Fruit fly (Drosophila melanogaster) whole organism, embryonic: ENCODE data around the gene CG4658.

Experiments used
- ATbp ChIP-seq: fragments of 200-800 bp; sonication (Bioruptor generic); optimal IDR thresholded peaks from 2 replicates; lab custom pipeline; 2017; ENCODE audit warnings: missing biosample characterization, mild to moderate bottlenecking, missing genetic modification characterization, missing genetic modification reagents
- Asciz ChIP-seq: fragments of 200-800 bp; sonication (Bioruptor generic); optimal IDR thresholded peaks from 2 replicates; lab custom pipeline; 2017; ENCODE audit warnings: missing biosample characterization, mild to moderate bottlenecking, missing genetic modification characterization, missing genetic modification reagents
- Atf-2 ChIP-seq: fragments of 200-800 bp; sonication (Bioruptor generic); optimal IDR thresholded peaks from 2 replicates; lab custom pipeline; 2016; ENCODE audit warnings: missing biosample characterization, missing genetic modification characterization
- CG1024 ChIP-seq: fragments of 200-800 bp; sonication (Bioruptor generic); IDR thresholded peaks from 2 replicates; pipeline ENCODE4 v1.3.6; 2022; ENCODE audit warnings: missing biosample characterization, missing genetic modification characterization
- CG11085 ChIP-seq: fragments of 200-800 bp; sonication (Bioruptor generic); IDR thresholded peaks from 2 replicates; pipeline ENCODE4 v1.3.6; 2022; ENCODE audit warnings: missing biosample characterization, missing genetic modification characterization
- CG11723 ChIP-seq: fragments of 200-800 bp; sonication (Bioruptor generic); optimal IDR thresholded peaks from 2 replicates; lab custom pipeline; 2017; ENCODE audit warnings: missing biosample characterization, mild to moderate bottlenecking, missing genetic modification characterization
- CG13287 ChIP-seq: fragments of 200-800 bp; sonication (Bioruptor generic); IDR thresholded peaks from 2 replicates; pipeline ENCODE4 v1.3.6; 2022; ENCODE audit warnings: missing biosample characterization, missing genetic modification characterization; ENCODE audit not compliant: partially characterized antibody
- CG14050 ChIP-seq: fragments of 200-800 bp; sonication (Bioruptor generic); IDR thresholded peaks from 3 replicates; pipeline ENCODE4 v1.3.6; 2022; ENCODE audit warnings: missing biosample characterization, missing genetic modification characterization
- CG1529 ChIP-seq: fragments of 200-800 bp; sonication (Bioruptor generic); optimal IDR thresholded peaks from 3 replicates; lab custom pipeline; 2018; ENCODE audit warnings: missing biosample characterization, missing genetic modification characterization
- CG17361 ChIP-seq: fragments of 200-800 bp; sonication (Bioruptor generic); IDR thresholded peaks from 3 replicates; pipeline ENCODE4 v1.3.6; 2022; ENCODE audit warnings: missing biosample characterization, missing genetic modification characterization
- CG17568 ChIP-seq: fragments of 200-800 bp; sonication (Bioruptor generic); optimal IDR thresholded peaks from 2 replicates; lab custom pipeline; 2018; ENCODE audit warnings: missing biosample characterization, mild to moderate bottlenecking, missing genetic modification characterization, moderate library complexity
- CG18262 ChIP-seq: fragments of 200-800 bp; optimal IDR thresholded peaks from 3 replicates; lab custom pipeline; 2019; ENCODE audit warnings: missing biosample characterization, mild to moderate bottlenecking, missing genetic modification characterization, moderate library complexity
- CG2199 ChIP-seq: fragments of 200-800 bp; sonication (Bioruptor generic); IDR thresholded peaks from 3 replicates; pipeline ENCODE4 v1.3.6; 2022; ENCODE audit warnings: missing biosample characterization, missing genetic modification characterization
- CG32767 ChIP-seq: fragments of 200-800 bp; sonication (Bioruptor generic); IDR thresholded peaks from 2 replicates; pipeline ENCODE4 v1.3.6; 2022; ENCODE audit warnings: missing biosample characterization, missing genetic modification characterization
- CG3407 ChIP-seq: fragments of 200-800 bp; sonication (Bioruptor generic); optimal IDR thresholded peaks from 2 replicates; lab custom pipeline; 2018; ENCODE audit warnings: missing biosample characterization, mild to moderate bottlenecking, missing genetic modification characterization
- CG3726 ChIP-seq: fragments of 200-800 bp; sonication (Bioruptor generic); IDR thresholded peaks from 3 replicates; pipeline ENCODE4, ENCODE4 v1.3.6; 2022; ENCODE audit warnings: missing biosample characterization, missing genetic modification characterization
- CG3995 ChIP-seq: fragments of 200-800 bp; sonication (Bioruptor generic); optimal IDR thresholded peaks from 3 replicates; lab custom pipeline; 2016; ENCODE audit warnings: missing biosample characterization, missing genetic modification characterization
- CG4820 ChIP-seq: fragments of 200-800 bp; sonication (Bioruptor generic); optimal IDR thresholded peaks from 3 replicates; lab custom pipeline; 2016; ENCODE audit warnings: missing biosample characterization, missing genetic modification characterization
- CG4854 ChIP-seq: fragments of 200-800 bp; sonication (Bioruptor generic); optimal IDR thresholded peaks from 2 replicates; lab custom pipeline; 2016; ENCODE audit warnings: missing biosample characterization, missing genetic modification characterization, inconsistent platforms
- CG6254 ChIP-seq: fragments of 200-800 bp; sonication (Bioruptor generic); optimal IDR thresholded peaks from 3 replicates; lab custom pipeline; 2017; ENCODE audit warnings: mild to moderate bottlenecking, missing biosample characterization, missing genetic modification reagents, missing genetic modification characterization
- CG7357 ChIP-seq: fragments of 200-800 bp; sonication (Bioruptor generic); IDR thresholded peaks from 3 replicates; pipeline ENCODE4 v1.3.6; 2022; ENCODE audit warnings: missing biosample characterization, missing genetic modification characterization
- CG7786 ChIP-seq: fragments of 200-800 bp; sonication (Bioruptor generic); optimal IDR thresholded peaks from 2 replicates; lab custom pipeline; 2016; ENCODE audit warnings: missing biosample characterization, missing genetic modification characterization
- CG8089 ChIP-seq: fragments of 200-800 bp; sonication (Bioruptor generic); optimal IDR thresholded peaks from 3 replicates; lab custom pipeline; 2016; ENCODE audit warnings: missing biosample characterization, missing genetic modification characterization
- CG8924 ChIP-seq: fragments of 200-800 bp; optimal IDR thresholded peaks from 3 replicates; lab custom pipeline; 2019; ENCODE audit warnings: missing biosample characterization, mild to moderate bottlenecking, missing genetic modification characterization, moderate library complexity
- CG9215 ChIP-seq: fragments of 200-800 bp; sonication (Bioruptor generic); IDR thresholded peaks from 2 replicates; pipeline ENCODE4 v1.3.6; 2022; ENCODE audit warnings: missing biosample characterization, missing genetic modification characterization
- CHES-1-like ChIP-seq: fragments of 200-800 bp; sonication (Bioruptor generic); optimal IDR thresholded peaks from 2 replicates; lab custom pipeline; 2016; ENCODE audit warnings: missing biosample characterization, missing genetic modification characterization
- D19A ChIP-seq: fragments of 200-800 bp; optimal IDR thresholded peaks from 3 replicates; lab custom pipeline; 2019; ENCODE audit warnings: missing biosample characterization, mild to moderate bottlenecking, missing genetic modification characterization, moderate library complexity
- ERR ChIP-seq: fragments of 200-800 bp; sonication (Bioruptor generic); optimal IDR thresholded peaks from 2 replicates; lab custom pipeline; 2016; ENCODE audit warnings: missing biosample characterization, missing genetic modification characterization
- Ets65A ChIP-seq: fragments of 200-800 bp; sonication (Bioruptor generic); peaks from one replicate; lab custom pipeline; 2016; ENCODE audit warnings: missing biosample characterization, missing genetic modification characterization
- GATAe ChIP-seq: fragments of 200-800 bp; sonication (Bioruptor generic); conservative IDR thresholded peaks from 2 replicates; pipeline ENCODE4 v1.3.6; 2022; ENCODE audit warnings: missing biosample characterization, missing genetic modification characterization
- Hr3 ChIP-seq: fragments of 200-800 bp; sonication (Bioruptor generic); optimal IDR thresholded peaks from 3 replicates; lab custom pipeline; 2016; ENCODE audit warnings: missing biosample characterization, missing genetic modification characterization
- Max ChIP-seq: fragments of 200-800 bp; sonication (Bioruptor generic); optimal IDR thresholded peaks from 2 replicates; lab custom pipeline; 2016; ENCODE audit warnings: missing biosample characterization, mild to moderate bottlenecking, missing genetic modification characterization
- Myb ChIP-seq: fragments of 200-800 bp; sonication (Bioruptor generic); optimal IDR thresholded peaks from 2 replicates; lab custom pipeline; 2016; ENCODE audit warnings: missing biosample characterization, missing genetic modification characterization
- NC2α ChIP-seq: fragments of 200-800 bp; sonication (Bioruptor generic); optimal IDR thresholded peaks from 2 replicates; lab custom pipeline; 2016; ENCODE audit warnings: missing biosample characterization, missing genetic modification characterization
- Ptx1 ChIP-seq: fragments of 200-800 bp; sonication (Bioruptor generic); IDR thresholded peaks from 2 replicates; pipeline ENCODE4 v1.3.6; 2022; ENCODE audit warnings: missing biosample characterization, missing genetic modification characterization
- Side ChIP-seq: fragments of 200-800 bp; sonication (Bioruptor generic); optimal IDR thresholded peaks from 2 replicates; lab custom pipeline; 2016; ENCODE audit warnings: missing biosample characterization, missing genetic modification characterization
- Six4 ChIP-seq: fragments of 200-800 bp; sonication (Bioruptor generic); optimal IDR thresholded peaks from 2 replicates; lab custom pipeline; 2016; ENCODE audit warnings: missing biosample characterization, missing genetic modification characterization
- Taf1 ChIP-seq: fragments of 200-800 bp; sonication (Bioruptor generic); IDR thresholded peaks from 2 replicates; pipeline ENCODE4 v1.3.6; 2022; ENCODE audit warnings: missing biosample characterization, missing genetic modification characterization
- ab ChIP-seq: fragments of 200-800 bp; sonication (Bioruptor generic); optimal IDR thresholded peaks from 2 replicates; lab custom pipeline; 2016; ENCODE audit warnings: missing biosample characterization, missing genetic modification characterization
- amos ChIP-seq: fragments of 200-800 bp; sonication (Bioruptor generic); IDR thresholded peaks from 2 replicates; pipeline ENCODE4 v1.3.6; 2022; ENCODE audit warnings: missing biosample characterization, missing genetic modification characterization; ENCODE audit not compliant: partially characterized antibody
- bsh ChIP-seq, 2 experiments: fragments of 200-800 bp; sonication (Bioruptor generic); optimal IDR thresholded peaks; 2 replicates each; lab custom pipeline; 2017 to 2018; ENCODE audit warnings: mild to moderate bottlenecking in 2 of 2, missing biosample characterization in 2 of 2, missing genetic modification characterization in 2 of 2, moderate library complexity in 1 of 2
- ci ChIP-seq: fragments of 200-800 bp; sonication (Bioruptor generic); IDR thresholded peaks from 3 replicates; pipeline ENCODE4 v1.3.6; 2022; ENCODE audit warnings: missing biosample characterization, missing genetic modification characterization
- dati ChIP-seq: fragments of 200-800 bp; sonication (Bioruptor generic); IDR thresholded peaks from 2 replicates; pipeline ENCODE4 v1.3.6; 2022; ENCODE audit warnings: missing biosample characterization, missing genetic modification characterization
- grn ChIP-seq: fragments of 200-800 bp; sonication (Bioruptor generic); optimal IDR thresholded peaks from 3 replicates; lab custom pipeline; 2017; ENCODE audit warnings: missing biosample characterization, missing genetic modification characterization
- kay ChIP-seq: fragments of 200-800 bp; sonication (Bioruptor generic); optimal IDR thresholded peaks from 2 replicates; lab custom pipeline; 2016; ENCODE audit warnings: missing biosample characterization, missing genetic modification characterization
- lola ChIP-seq, 3 experiments: fragments of >200 bp in 2 of 3; fragments of 200-800 bp in 1 of 3; sonication (Bioruptor generic) in 1 of 3; optimal IDR thresholded peaks; 2 replicates each; lab custom pipeline; 2017 to 2019; ENCODE audit warnings: missing biosample characterization in 3 of 3, missing genetic modification characterization in 3 of 3, mild to moderate bottlenecking in 1 of 3, moderate library complexity in 1 of 3
- mam ChIP-seq: fragments of 200-800 bp; sonication (Bioruptor generic); optimal IDR thresholded peaks from 3 replicates; lab custom pipeline; 2016; ENCODE audit warnings: missing biosample characterization, missing genetic modification characterization
- sens ChIP-seq: fragments of 200-800 bp; sonication (Bioruptor generic); peaks from one replicate; lab custom pipeline; 2016; ENCODE audit warnings: missing biosample characterization, missing genetic modification characterization
- tup ChIP-seq: fragments of 200-800 bp; sonication (Bioruptor generic); optimal IDR thresholded peaks from 2 replicates; lab custom pipeline; 2016; ENCODE audit warnings: missing biosample characterization, mild to moderate bottlenecking, missing genetic modification characterization, moderate library complexity
- twi ChIP-seq: fragments of 200-800 bp; optimal IDR thresholded peaks from 2 replicates; lab custom pipeline; 2019; ENCODE audit warnings: missing biosample characterization, mild to moderate bottlenecking, missing genetic modification characterization, moderate library complexity
- yki ChIP-seq: fragments of >200 bp; optimal IDR thresholded peaks from 3 replicates; lab custom pipeline; 2018

The CG4658 gene

DNA sequence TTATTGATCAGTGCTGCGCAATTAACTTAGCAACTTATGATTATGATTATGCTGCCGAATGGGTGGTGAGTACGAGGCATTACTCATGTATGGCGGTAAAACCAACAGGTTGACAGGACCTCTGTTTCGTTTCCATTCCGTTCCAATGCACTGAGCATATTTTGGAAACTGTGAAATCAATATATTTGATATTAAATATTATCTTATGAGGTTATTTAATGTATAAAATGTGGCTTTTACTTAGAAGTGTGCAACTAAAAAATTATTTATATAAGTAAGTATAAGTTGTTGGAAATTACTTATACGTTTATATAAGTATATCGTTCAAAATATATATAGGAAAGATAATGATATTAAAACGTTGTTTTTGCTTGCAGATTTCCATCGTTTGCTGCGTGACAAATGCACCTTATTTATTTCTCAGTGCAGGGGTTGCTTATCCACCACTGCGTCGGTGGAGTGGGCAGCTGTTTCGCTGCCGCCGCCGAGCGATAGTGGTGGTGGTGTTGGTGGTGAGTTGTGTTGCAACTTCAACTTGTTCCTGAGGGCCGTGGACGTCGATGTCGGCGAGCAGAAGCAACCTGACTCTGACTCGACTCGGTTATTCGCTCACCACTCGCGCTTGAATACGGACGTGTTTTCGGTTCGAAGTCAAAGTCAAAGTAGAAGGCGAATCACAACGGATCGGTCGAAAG is 27.3 kb downstream of the CG4658 start, which contains the start of gene bib (continued):
- TF ChIP-seq CG1529 (peak; percentile 80), CG7357 (GFP tag; lab: Robert Waterston, UW) (peak; percentile 38; the same call in 1 of the 3 replicates), twi (tag; lab: Kevin White, UChicago) (peak; percentile 76), NC2α (GFP tag; lab: Kevin White, UChicago) (no peak), mam (GFP tag; lab: Kevin White, UChicago) (peak; percentile 4), D19A (tag; lab: Kevin White, UChicago) (peak; percentile 87), Hr3 (GFP tag; lab: Kevin White, UChicago) (peak; percentile 83), CG32767 (GFP tag; lab: Robert Waterston, UW) (peak; percentile 59), tup (peak; percentile 52), CG3726 (GFP tag; lab: Robert Waterston, UW) (no peak), Asciz (peak; percentile 75), ATbp (GFP tag; lab: Kevin White, UChicago) (peak; percentile 82), Atf-2 (GFP tag; lab: Kevin White, UChicago) (no peak), amos (peak; percentile 34; the same call in 1 of the 2 replicates), CG3407 (GFP tag; lab: Kevin White, UChicago) (peak; percentile 77), CG8089 (peak; percentile 16), CG9215 (GFP tag; lab: Robert Waterston, UW) (peak; percentile 57), Myb (GFP tag; lab: Kevin White, UChicago) (peak; percentile 15), bsh (GFP tag; optimal IDR thresholded peaks at IDR 0.05; lab: Kevin White, UChicago) (peak; percentile 70 to 89), CG3995 (GFP tag; lab: Kevin White, UChicago) (no peak), Ptx1 (GFP tag; lab: Robert Waterston, UW) (peak; percentile 67), CG6254 (peak; percentile 85), CG8924 (tag; lab: Kevin White, UChicago) (peak; percentile 94), Side (GFP tag; lab: Kevin White, UChicago) (peak; percentile 41), CG14050 (GFP tag; lab: Robert Waterston, UW) (peak; percentile 39; the same call in 1 of the 3 replicates), GATAe (no peak), dati (GFP tag; lab: Robert Waterston, UW) (no peak), CG7786 (GFP tag; lab: Kevin White, UChicago) (peak; percentile 4), CG4854 (GFP tag; lab: Kevin White, UChicago) (peak; percentile 54), lola (GFP tag; optimal IDR thresholded peaks at IDR 0.05; lab: Kevin White, UChicago) (peak in 1 of 3 experiments; percentile 92), Ets65A (GFP tag; lab: Kevin White, UChicago) (no peak), ci (GFP tag; lab: Robert Waterston, UW) (peak; percentile 78; the same call in 2 of the 3 replicates), ab (GFP tag; lab: Kevin White, UChicago) (no peak), CG17568 (GFP tag; lab: Kevin White, UChicago) (peak; percentile 66), ERR (no peak), grn (peak; percentile 46), Six4 (GFP tag; lab: Kevin White, UChicago) (peak; percentile 81), CG11723 (peak; percentile 71), CG1024 (GFP tag; lab: Robert Waterston, UW) (no peak), CG2199 (GFP tag; lab: Robert Waterston, UW) (0 out of 3 replicates have a peak, but pooled peaks have one; percentile 29), CG17361 (GFP tag; lab: Robert Waterston, UW) (peak; percentile 95), CG4820 (GFP tag; lab: Kevin White, UChicago) (peak; percentile 69), Taf1 (no peak), kay (GFP tag; lab: Kevin White, UChicago) (peak; percentile 53), CG11085 (no peak), Max (GFP tag; lab: Kevin White, UChicago) (peak; percentile 75), sens (GFP tag; lab: Kevin White, UChicago) (peak; percentile 72), CG18262 (tag; lab: Kevin White, UChicago) (peak; percentile 96), yki (no peak), CG13287 (GFP tag; lab: Robert Waterston, UW) (no peak), CHES-1-like (GFP tag; lab: Kevin White, UChicago) (peak; percentile 21)
